Worm (Caenorhabditis elegans) whole organism, L3 larva: ENCODE data around the gene dpf-2.

Experiments used
- R02D3.7 ChIP-seq: fragments of 150-350 bp; optimal IDR thresholded peaks from 2 replicates; lab custom pipeline; 2014; ENCODE audit warnings: missing biosample characterization, missing genetic modification characterization
- ZK546.5 ChIP-seq: sonication (generic microtip); optimal IDR thresholded peaks from 2 replicates; lab custom pipeline; 2017; ENCODE audit warnings: missing biosample characterization, missing genetic modification characterization
- aly-2 ChIP-seq: fragments of 150-350 bp; optimal IDR thresholded peaks from 2 replicates; lab custom pipeline; 2014; ENCODE audit warnings: missing biosample characterization, missing genetic modification characterization
- ama-1 ChIP-seq: fragments of 150-350 bp; optimal IDR thresholded peaks from 2 replicates; lab custom pipeline; 2018
- ceh-16 ChIP-seq: sonication (generic microtip); optimal IDR thresholded peaks from 2 replicates; lab custom pipeline; 2017; ENCODE audit warnings: missing biosample characterization, missing genetic modification characterization
- ceh-28 ChIP-seq: fragments of 150-350 bp; optimal IDR thresholded peaks from 2 replicates; lab custom pipeline; 2014; ENCODE audit warnings: missing biosample characterization, missing genetic modification reagents, missing genetic modification characterization
- ceh-82 ChIP-seq: fragments of 150-350 bp; optimal IDR thresholded peaks from 2 replicates; lab custom pipeline; 2014; ENCODE audit warnings: missing biosample characterization, missing genetic modification characterization
- ceh-9 ChIP-seq: sonication (generic microtip); optimal IDR thresholded peaks from 2 replicates; lab custom pipeline; 2018; ENCODE audit warnings: missing biosample characterization, missing genetic modification characterization
- daf-12 ChIP-seq: fragments of 150-350 bp; optimal IDR thresholded peaks from 2 replicates; lab custom pipeline; 2014; ENCODE audit warnings: missing biosample characterization, missing genetic modification reagents, missing genetic modification characterization
- egl-5 ChIP-seq: fragments of 150-350 bp; optimal IDR thresholded peaks from 2 replicates; lab custom pipeline; 2017; ENCODE audit warnings: missing biosample characterization, missing genetic modification reagents, missing genetic modification characterization, inconsistent platforms
- elt-1 ChIP-seq: fragments of 150-350 bp; optimal IDR thresholded peaks from 2 replicates; lab custom pipeline; 2014; ENCODE audit warnings: missing biosample characterization, missing genetic modification characterization
- elt-2 ChIP-seq: sonication (generic microtip); optimal IDR thresholded peaks from 2 replicates; lab custom pipeline; 2016; ENCODE audit warnings: missing genetic modification reagents, mild to moderate bottlenecking, missing genetic modification characterization, missing compliant biosample characterization
- elt-3 ChIP-seq, 3 experiments: fragments of 150-350 bp in 1 of 3; sonication (generic microtip) in 2 of 3; optimal IDR thresholded peaks; 2 replicates in 2 of 3; 4 replicates in 1 of 3; lab custom pipeline; 2014 to 2017; ENCODE audit warnings: missing biosample characterization in 3 of 3, missing genetic modification characterization in 3 of 3
- fkh-10 ChIP-seq: sonication (generic microtip); optimal IDR thresholded peaks from 2 replicates; lab custom pipeline; 2017; ENCODE audit warnings: missing biosample characterization, missing genetic modification reagents, missing genetic modification characterization
- fkh-2 ChIP-seq: fragments of 150-350 bp; optimal IDR thresholded peaks from 2 replicates; lab custom pipeline; 2014; ENCODE audit warnings: missing biosample characterization, missing genetic modification reagents, missing genetic modification characterization
- fos-1 ChIP-seq: fragments of 150-350 bp; optimal IDR thresholded peaks from 2 replicates; lab custom pipeline; 2014; ENCODE audit warnings: missing biosample characterization, missing genetic modification characterization
- hmg-11 ChIP-seq: sonication (generic microtip); optimal IDR thresholded peaks from 2 replicates; lab custom pipeline; 2016; ENCODE audit warnings: missing genetic modification characterization, missing compliant biosample characterization
- jun-1 ChIP-seq: fragments of 150-350 bp; optimal IDR thresholded peaks from 2 replicates; lab custom pipeline; 2014; ENCODE audit warnings: missing biosample characterization, missing genetic modification reagents, missing genetic modification characterization
- lin-15B ChIP-seq: fragments of 150-350 bp; optimal IDR thresholded peaks from 2 replicates; lab custom pipeline; 2014; ENCODE audit warnings: missing biosample characterization, missing genetic modification characterization
- lin-39 ChIP-seq: fragments of 150-350 bp; optimal IDR thresholded peaks from 2 replicates; lab custom pipeline; 2018; ENCODE audit warnings: missing biosample characterization, missing genetic modification reagents, missing genetic modification characterization
- lsy-12 ChIP-seq: sonication (generic microtip); optimal IDR thresholded peaks from 2 replicates; lab custom pipeline; 2016; ENCODE audit warnings: mild to moderate bottlenecking, missing genetic modification characterization, missing compliant biosample characterization
- mdl-1 ChIP-seq: fragments of 150-350 bp; optimal IDR thresholded peaks from 2 replicates; lab custom pipeline; 2014; ENCODE audit warnings: missing biosample characterization, missing genetic modification characterization
- mml-1 ChIP-seq: fragments of 150-350 bp; sonication (generic microtip); optimal IDR thresholded peaks from 3 replicates; lab custom pipeline; 2014; ENCODE audit warnings: missing biosample characterization, missing genetic modification characterization
- nfya-1 ChIP-seq: sonication (generic microtip); optimal IDR thresholded peaks from 2 replicates; lab custom pipeline; 2017; ENCODE audit warnings: missing genetic modification characterization, mild to moderate bottlenecking, missing compliant biosample characterization, antibody characterized with exemption, moderate library complexity; ENCODE audit not compliant: insufficient read depth
- nhr-11 ChIP-seq: fragments of 150-350 bp; optimal IDR thresholded peaks from 2 replicates; lab custom pipeline; 2014; ENCODE audit warnings: missing biosample characterization, missing genetic modification characterization
- nhr-12 ChIP-seq: fragments of 150-350 bp; optimal IDR thresholded peaks from 2 replicates; lab custom pipeline; 2014; ENCODE audit warnings: missing biosample characterization, missing genetic modification characterization
- nhr-23 ChIP-seq: fragments of 150-350 bp; optimal IDR thresholded peaks from 2 replicates; lab custom pipeline; 2014; ENCODE audit warnings: missing biosample characterization, missing genetic modification reagents, missing genetic modification characterization
- nhr-25 ChIP-seq: sonication (generic microtip); optimal IDR thresholded peaks from 2 replicates; lab custom pipeline; 2017; ENCODE audit warnings: missing biosample characterization, missing genetic modification characterization
- nhr-43 ChIP-seq: sonication (generic microtip); optimal IDR thresholded peaks from 2 replicates; lab custom pipeline; 2016; ENCODE audit warnings: mild to moderate bottlenecking, missing genetic modification characterization, missing compliant biosample characterization; ENCODE audit not compliant: poor library complexity, severe bottlenecking
- nhr-67 ChIP-seq: fragments of 150-350 bp; optimal IDR thresholded peaks from 2 replicates; lab custom pipeline; 2014; ENCODE audit warnings: missing biosample characterization, missing genetic modification characterization
- nhr-76 ChIP-seq: fragments of 150-350 bp; sonication (generic microtip); optimal IDR thresholded peaks from 5 replicates; lab custom pipeline; 2014; ENCODE audit warnings: missing biosample characterization, missing genetic modification characterization
- nhr-77 ChIP-seq: fragments of 150-350 bp; optimal IDR thresholded peaks from 2 replicates; lab custom pipeline; 2014; ENCODE audit warnings: missing biosample characterization, missing genetic modification characterization
- pha-4 ChIP-seq: fragments of 150-350 bp; optimal IDR thresholded peaks from 2 replicates; lab custom pipeline; 2014; ENCODE audit warnings: missing biosample characterization, missing genetic modification reagents, missing genetic modification characterization
- pqm-1 ChIP-seq: fragments of 150-350 bp; optimal IDR thresholded peaks from 2 replicates; lab custom pipeline; 2017; ENCODE audit warnings: missing biosample characterization, missing genetic modification characterization, inconsistent platforms
- sea-2 ChIP-seq: fragments of 150-350 bp; sonication (generic microtip); optimal IDR thresholded peaks from 4 replicates; lab custom pipeline; 2014; ENCODE audit warnings: missing biosample characterization, missing genetic modification reagents, missing genetic modification characterization
- skn-1 ChIP-seq: fragments of 150-350 bp; optimal IDR thresholded peaks from 2 replicates; lab custom pipeline; 2014; ENCODE audit warnings: missing biosample characterization, missing genetic modification characterization
- snpc-4 ChIP-seq: fragments of 150-350 bp; optimal IDR thresholded peaks from 2 replicates; lab custom pipeline; 2014; ENCODE audit warnings: missing biosample characterization, missing genetic modification characterization
- tbx-2 ChIP-seq: sonication (generic microtip); optimal IDR thresholded peaks from 2 replicates; lab custom pipeline; 2016; ENCODE audit warnings: mild to moderate bottlenecking, missing genetic modification characterization, missing compliant biosample characterization
- unc-62 ChIP-seq: fragments of 150-350 bp; sonication (generic microtip); optimal IDR thresholded peaks from 4 replicates; lab custom pipeline; 2014; ENCODE audit warnings: missing biosample characterization, missing genetic modification reagents, missing genetic modification characterization
- zag-1 ChIP-seq: fragments of 150-350 bp; optimal IDR thresholded peaks from 2 replicates; lab custom pipeline; 2014; ENCODE audit warnings: missing biosample characterization, missing genetic modification characterization
- ztf-11 ChIP-seq: fragments of 150-350 bp; optimal IDR thresholded peaks from 2 replicates; lab custom pipeline; 2014; ENCODE audit warnings: missing biosample characterization, missing genetic modification characterization
- ztf-4 ChIP-seq: fragments of 150-350 bp; optimal IDR thresholded peaks from 2 replicates; lab custom pipeline; 2014; ENCODE audit warnings: missing biosample characterization, missing genetic modification characterization

The dpf-2 gene

ce11 chrX:14810718-14811117 lies 20.9 kb upstream of the dpf-2 start, which contains the start of gene atf-4 (continued):
- TF ChIP-seq pha-4 (tag; lab: Kevin White, UChicago) (peak; percentile 54), nhr-25 (tag; lab: Kevin White, UChicago) (peak; percentile 55), mml-1 (tag; lab: Kevin White, UChicago) (no peak), unc-62 (GFP tag; lab: Kevin White, UChicago) (no peak), fos-1 (no peak), ceh-82 (tag; lab: Kevin White, UChicago) (no peak), nhr-76 (no peak), nfya-1 (tag; lab: Kevin White, UChicago) (peak; percentile 74), nhr-43 (tag; lab: Kevin White, UChicago) (peak; percentile 78), ama-1 (lab: Kevin White, UChicago) (no peak), tbx-2 (tag; lab: Kevin White, UChicago) (no peak), ceh-16 (tag; lab: Kevin White, UChicago) (no peak), ztf-11 (tag; lab: Kevin White, UChicago) (no peak), sea-2 (no peak)

- TF ChIP-seq lin-39 (tag; lab: Kevin White, UChicago) = no peak
- no peak for TF ChIP-seq nhr-12 (tag; lab: Kevin White, UChicago)
- TF ChIP-seq nhr-25 (tag; lab: Kevin White, UChicago) = no peak
- TF ChIP-seq ceh-82 (tag; lab: Kevin White, UChicago) = no peak
- TF ChIP-seq lsy-12 (tag; lab: Kevin White, UChicago) = no peak
- TF ChIP-seq lin-15B (tag; lab: Kevin White, UChicago) = no peak
- no peak for TF ChIP-seq ceh-16 (tag; lab: Kevin White, UChicago)
- no peak for TF ChIP-seq elt-3 (tag; optimal IDR thresholded peaks at IDR 0.05; lab: Kevin White, UChicago)
- TF ChIP-seq nhr-77 (tag; lab: Kevin White, UChicago) = no peak
- TF ChIP-seq fkh-2 = no peak
- TF ChIP-seq daf-12 (tag; lab: Kevin White, UChicago) = no peak
- no peak for TF ChIP-seq ztf-11 (tag; lab: Kevin White, UChicago)
- TF ChIP-seq egl-5 (tag; lab: Kevin White, UChicago) = no peak
- TF ChIP-seq nhr-23 (tag; lab: Kevin White, UChicago) = no peak
- no peak for TF ChIP-seq skn-1
- no peak for TF ChIP-seq snpc-4 (tag; lab: Kevin White, UChicago)
- TF ChIP-seq pha-4 (tag; lab: Kevin White, UChicago) = no peak
These were observed 19.6 kb upstream of the dpf-2 start, which contains the start of gene T04C10.3 for ce11 chrX:14812061-14812460. T04C10.3 (plus strand) TSS chrX:14812361.

ce11 chrX:14813398-14813797 lies 18.2 kb upstream of the dpf-2 start:
- TF ChIP-seq elt-1 (tag; lab: Kevin White, UChicago) = peak; percentile 4
- TF ChIP-seq pha-4 (tag; lab: Kevin White, UChicago) = peak; percentile 91
- peak; percentile 80 for TF ChIP-seq tbx-2 (tag; lab: Kevin White, UChicago)
- TF ChIP-seq nhr-77 (tag; lab: Kevin White, UChicago) = peak; percentile 81
- peak; percentile 82 for TF ChIP-seq jun-1
- peak; percentile 11 for TF ChIP-seq nhr-11 (tag; lab: Kevin White, UChicago)
- TF ChIP-seq fkh-10 (GFP tag; lab: Kevin White, UChicago) = no peak
- no peak for TF ChIP-seq elt-3 (tag; optimal IDR thresholded peaks at IDR 0.05; lab: Kevin White, UChicago)
- no peak for TF ChIP-seq fkh-2
- peak; percentile 57 for TF ChIP-seq lin-39 (tag; lab: Kevin White, UChicago)
- peak; percentile 58 for TF ChIP-seq snpc-4 (tag; lab: Kevin White, UChicago)
- no peak for TF ChIP-seq ceh-9 (tag; lab: Kevin White, UChicago)
- peak; percentile 63 for TF ChIP-seq hmg-11 (tag; lab: Kevin White, UChicago)
- peak; percentile 37 for TF ChIP-seq mdl-1
- TF ChIP-seq ztf-4 (tag; lab: Kevin White, UChicago) = no peak
- peak; percentile 62 for TF ChIP-seq nfya-1 (tag; lab: Kevin White, UChicago)
- TF ChIP-seq nhr-12 (tag; lab: Kevin White, UChicago) = no peak
- peak; percentile 82 for TF ChIP-seq nhr-23 (tag; lab: Kevin White, UChicago)
- TF ChIP-seq lsy-12 (tag; lab: Kevin White, UChicago) = peak; percentile 40
- TF ChIP-seq nhr-25 (tag; lab: Kevin White, UChicago) = peak; percentile 44
- no peak for TF ChIP-seq nhr-67 (tag; lab: Kevin White, UChicago)
- TF ChIP-seq elt-2 (tag; lab: Kevin White, UChicago) = peak; percentile 47
- no peak for TF ChIP-seq ZK546.5 (tag; lab: Kevin White, UChicago)
- TF ChIP-seq zag-1 = peak; percentile 7
- TF ChIP-seq pqm-1 = no peak
- no peak for TF ChIP-seq sea-2
- TF ChIP-seq nhr-43 (tag; lab: Kevin White, UChicago) = peak; percentile 59
- peak; percentile 73 for TF ChIP-seq ceh-28
- TF ChIP-seq R02D3.7 (tag; lab: Kevin White, UChicago) = no peak
- TF ChIP-seq ceh-82 (tag; lab: Kevin White, UChicago) = peak; percentile 9
- TF ChIP-seq skn-1 = peak; percentile 86
- no peak for TF ChIP-seq aly-2
